Fruit fly (Drosophila melanogaster) whole organism, embryonic: ENCODE results near the gene sob.
A peak's percentile ranks its signal among the peaks of the same experiment; 100 is the strongest.

Source experiments
- Abd-B ChIP-seq: fragments of 200-800 bp; sonication (Bioruptor generic); optimal IDR thresholded peaks from 2 replicates; lab custom pipeline; 2018; ENCODE audit warnings: missing biosample characterization, mild to moderate bottlenecking, missing genetic modification characterization, moderate library complexity
- Antp ChIP-seq: fragments of 200-800 bp; sonication (Bioruptor generic); optimal IDR thresholded peaks from 3 replicates; lab custom pipeline; 2016; ENCODE audit warnings: missing biosample characterization, missing genetic modification characterization
- Asciz ChIP-seq: fragments of 200-800 bp; sonication (Bioruptor generic); optimal IDR thresholded peaks from 2 replicates; lab custom pipeline; 2017; ENCODE audit warnings: missing biosample characterization, mild to moderate bottlenecking, missing genetic modification characterization, missing genetic modification reagents
- Bdp1 ChIP-seq: fragments of 200-800 bp; sonication (Bioruptor generic); optimal IDR thresholded peaks from 3 replicates; lab custom pipeline; 2016; ENCODE audit warnings: missing biosample characterization, missing genetic modification characterization
- CG10267 ChIP-seq: fragments of 200-800 bp; sonication (Bioruptor generic); optimal IDR thresholded peaks from 2 replicates; lab custom pipeline; 2018; ENCODE audit warnings: missing biosample characterization, mild to moderate bottlenecking, missing genetic modification characterization, moderate library complexity
- CG10274 ChIP-seq: fragments of 200-800 bp; sonication (Bioruptor generic); optimal IDR thresholded peaks from 3 replicates; lab custom pipeline; 2017; ENCODE audit warnings: missing biosample characterization, mild to moderate bottlenecking, missing genetic modification characterization
- CG10959 ChIP-seq: fragments of 200-800 bp; sonication (Bioruptor generic); IDR thresholded peaks from 2 replicates; pipeline ENCODE4 v1.3.6; 2022; ENCODE audit warnings: missing biosample characterization, missing genetic modification characterization
- CG12219 ChIP-seq: fragments of 200-800 bp; sonication (Bioruptor generic); optimal IDR thresholded peaks from 3 replicates; lab custom pipeline; 2018; ENCODE audit warnings: missing biosample characterization, mild to moderate bottlenecking, missing genetic modification characterization
- CG12769 ChIP-seq: fragments of 200-800 bp; sonication (Bioruptor generic); optimal IDR thresholded peaks from 2 replicates; lab custom pipeline; 2019; ENCODE audit warnings: missing biosample characterization, mild to moderate bottlenecking, missing genetic modification characterization, moderate library complexity
- CG13894 ChIP-seq: fragments of 200-800 bp; sonication (Bioruptor generic); optimal IDR thresholded peaks from 3 replicates; lab custom pipeline; 2018; ENCODE audit warnings: missing biosample characterization, mild to moderate bottlenecking, missing genetic modification characterization, moderate library complexity
- CG15011 ChIP-seq: fragments of 200-800 bp; sonication (Bioruptor generic); optimal IDR thresholded peaks from 3 replicates; lab custom pipeline; 2018; ENCODE audit warnings: missing biosample characterization, mild to moderate bottlenecking, missing genetic modification characterization
- CG1529 ChIP-seq: fragments of 200-800 bp; sonication (Bioruptor generic); optimal IDR thresholded peaks from 3 replicates; lab custom pipeline; 2018; ENCODE audit warnings: missing biosample characterization, missing genetic modification characterization
- CG15601 ChIP-seq: fragments of 200-800 bp; sonication (Bioruptor generic); optimal IDR thresholded peaks from 3 replicates; lab custom pipeline; 2019; ENCODE audit warnings: missing biosample characterization, mild to moderate bottlenecking, missing genetic modification characterization, moderate library complexity
- CG1603 ChIP-seq: fragments of 200-800 bp; sonication (Bioruptor generic); optimal IDR thresholded peaks from 2 replicates; lab custom pipeline; 2019; ENCODE audit warnings: missing biosample characterization, mild to moderate bottlenecking, missing genetic modification characterization, moderate library complexity
- CG16779 ChIP-seq: fragments of 200-800 bp; sonication (Bioruptor generic); IDR thresholded peaks from 2 replicates; pipeline ENCODE4 v1.3.6; 2022; ENCODE audit warnings: missing biosample characterization, missing genetic modification characterization
- CG16863 ChIP-seq: fragments of 200-800 bp; sonication (Bioruptor generic); optimal IDR thresholded peaks from 3 replicates; lab custom pipeline; 2016; ENCODE audit warnings: missing biosample characterization, missing genetic modification characterization
- CG18599 ChIP-seq: fragments of 200-800 bp; sonication (Bioruptor generic); optimal IDR thresholded peaks from 3 replicates; lab custom pipeline; 2017; ENCODE audit warnings: missing biosample characterization, missing genetic modification characterization, mild to moderate bottlenecking, moderate library complexity, missing genetic modification reagents
- CG18619 ChIP-seq: fragments of 200-800 bp; sonication (Bioruptor generic); optimal IDR thresholded peaks from 3 replicates; lab custom pipeline; 2017; ENCODE audit warnings: missing biosample characterization, mild to moderate bottlenecking, missing genetic modification characterization
- CG4404 ChIP-seq: fragments of 200-800 bp; sonication (Bioruptor generic); IDR thresholded peaks from 2 replicates; pipeline ENCODE4 v1.3.6; 2022; ENCODE audit warnings: missing biosample characterization, missing genetic modification characterization
- CG4820 ChIP-seq: fragments of 200-800 bp; sonication (Bioruptor generic); optimal IDR thresholded peaks from 3 replicates; lab custom pipeline; 2016; ENCODE audit warnings: missing biosample characterization, missing genetic modification characterization
- CG5245 ChIP-seq: fragments of 200-800 bp; sonication (Bioruptor generic); optimal IDR thresholded peaks from 3 replicates; lab custom pipeline; 2016; ENCODE audit warnings: missing biosample characterization, missing genetic modification characterization
- CG6813 ChIP-seq: fragments of 200-800 bp; sonication (Bioruptor generic); optimal IDR thresholded peaks from 2 replicates; lab custom pipeline; 2017; ENCODE audit warnings: missing biosample characterization, missing genetic modification characterization, mild to moderate bottlenecking, moderate library complexity, missing genetic modification reagents
- CG7372 ChIP-seq: fragments of 200-800 bp; sonication (Bioruptor generic); IDR thresholded peaks from 2 replicates; pipeline ENCODE4 v1.3.6; 2022; ENCODE audit warnings: missing biosample characterization, missing genetic modification characterization
- CG7839 ChIP-seq: fragments of 200-800 bp; sonication (Bioruptor generic); optimal IDR thresholded peaks from 3 replicates; lab custom pipeline; 2018; ENCODE audit warnings: missing biosample characterization, mild to moderate bottlenecking, missing genetic modification characterization, moderate library complexity
- Doc3 ChIP-seq: fragments of 200-800 bp; sonication (Bioruptor generic); IDR thresholded peaks from 3 replicates; pipeline ENCODE4 v1.3.6; 2022; ENCODE audit warnings: missing biosample characterization, missing genetic modification characterization; ENCODE audit not compliant: partially characterized antibody
- Ets65A ChIP-seq: fragments of 200-800 bp; sonication (Bioruptor generic); peaks from one replicate; lab custom pipeline; 2016; ENCODE audit warnings: missing biosample characterization, missing genetic modification characterization
- Ets97D ChIP-seq: fragments of 200-800 bp; sonication (Bioruptor generic); optimal IDR thresholded peaks from 3 replicates; lab custom pipeline; 2016; ENCODE audit warnings: missing biosample characterization, missing genetic modification characterization
- Gsc ChIP-seq: fragments of 200-800 bp; sonication (Bioruptor generic); IDR thresholded peaks from 2 replicates; pipeline ENCODE4 v1.3.6; 2022; ENCODE audit warnings: missing biosample characterization, missing genetic modification characterization
- MBD-R2 ChIP-seq: fragments of 200-800 bp; sonication (Bioruptor generic); IDR thresholded peaks from 2 replicates; pipeline ENCODE4 v1.3.6; 2022; ENCODE audit warnings: missing biosample characterization, missing genetic modification characterization
- NC2β ChIP-seq: fragments of 200-800 bp; sonication (Bioruptor generic); optimal IDR thresholded peaks from 2 replicates; lab custom pipeline; 2016; ENCODE audit warnings: missing biosample characterization, missing genetic modification characterization
- Oli ChIP-seq: fragments of 200-800 bp; sonication (Bioruptor generic); optimal IDR thresholded peaks from 2 replicates; lab custom pipeline; 2018; ENCODE audit warnings: missing biosample characterization, mild to moderate bottlenecking, missing genetic modification characterization, moderate library complexity
- Taf1 ChIP-seq: fragments of 200-800 bp; sonication (Bioruptor generic); IDR thresholded peaks from 2 replicates; pipeline ENCODE4 v1.3.6; 2022; ENCODE audit warnings: missing biosample characterization, missing genetic modification characterization
- Xrp1 ChIP-seq: fragments of 200-800 bp; sonication (Bioruptor generic); IDR thresholded peaks from 2 replicates; pipeline ENCODE4 v1.3.6; 2022; ENCODE audit warnings: missing biosample characterization, missing genetic modification characterization
- ab ChIP-seq: fragments of 200-800 bp; sonication (Bioruptor generic); optimal IDR thresholded peaks from 2 replicates; lab custom pipeline; 2016; ENCODE audit warnings: missing biosample characterization, missing genetic modification characterization
- bowl ChIP-seq: fragments of 200-800 bp; sonication (Bioruptor generic); IDR thresholded peaks from 2 replicates; pipeline ENCODE4 v1.3.6; 2022; ENCODE audit warnings: missing biosample characterization, missing genetic modification characterization
- bsh ChIP-seq, 2 experiments: fragments of 200-800 bp; sonication (Bioruptor generic); optimal IDR thresholded peaks; 2 replicates each; lab custom pipeline; 2017 to 2018; ENCODE audit warnings: mild to moderate bottlenecking in 2 of 2, missing biosample characterization in 2 of 2, missing genetic modification characterization in 2 of 2, moderate library complexity in 1 of 2
- chn ChIP-seq: fragments of 200-800 bp; sonication (Bioruptor generic); optimal IDR thresholded peaks from 2 replicates; lab custom pipeline; 2016; ENCODE audit warnings: missing biosample characterization, missing genetic modification characterization
- ci ChIP-seq: fragments of 200-800 bp; sonication (Bioruptor generic); IDR thresholded peaks from 3 replicates; pipeline ENCODE4 v1.3.6; 2022; ENCODE audit warnings: missing biosample characterization, missing genetic modification characterization
- croc ChIP-seq: fragments of 200-800 bp; sonication (Bioruptor generic); conservative IDR thresholded peaks from 3 replicates; pipeline ENCODE4 v1.3.6; 2022; ENCODE audit warnings: missing biosample characterization, missing genetic modification characterization
- crol ChIP-seq: fragments of 200-800 bp; sonication (Bioruptor generic); IDR thresholded peaks from 2 replicates; pipeline ENCODE4 v1.3.6; 2022; ENCODE audit warnings: missing biosample characterization, missing genetic modification characterization
- dmrt99B ChIP-seq: fragments of 200-800 bp; sonication (Bioruptor generic); optimal IDR thresholded peaks from 2 replicates; lab custom pipeline; 2018; ENCODE audit warnings: missing biosample characterization, mild to moderate bottlenecking, missing genetic modification characterization, moderate library complexity
- jing ChIP-seq: fragments of 200-800 bp; sonication (Bioruptor generic); optimal IDR thresholded peaks from 2 replicates; lab custom pipeline; 2018; ENCODE audit warnings: missing biosample characterization, mild to moderate bottlenecking, missing genetic modification characterization
- lmd ChIP-seq: fragments of 200-800 bp; sonication (Bioruptor generic); IDR thresholded peaks from 2 replicates; pipeline ENCODE4 v1.3.6; 2022; ENCODE audit warnings: missing biosample characterization, missing genetic modification characterization
- lov ChIP-seq, 2 experiments: fragments of 200-800 bp in 1 of 2; fragments of >200 bp in 1 of 2; sonication (Bioruptor generic) in 1 of 2; IDR thresholded peaks in 1 of 2; optimal IDR thresholded peaks in 1 of 2; 2 replicates in 1 of 2; 3 replicates in 1 of 2; pipeline versions ENCODE4 v1.3.6 to Lab custom; 2017 to 2022; ENCODE audit warnings: missing biosample characterization in 1 of 2, missing genetic modification characterization in 1 of 2
- nom ChIP-seq: fragments of 200-800 bp; sonication (Bioruptor generic); optimal IDR thresholded peaks from 2 replicates; lab custom pipeline; 2017; ENCODE audit warnings: missing biosample characterization, missing genetic modification characterization, mild to moderate bottlenecking, moderate library complexity, missing genetic modification reagents
- ro ChIP-seq: fragments of 200-800 bp; sonication (Bioruptor generic); IDR thresholded peaks from 2 replicates; pipeline ENCODE4 v1.3.6; 2022; ENCODE audit warnings: missing biosample characterization, missing genetic modification characterization
- sisA ChIP-seq: fragments of 200-800 bp; sonication (Bioruptor generic); IDR thresholded peaks from 2 replicates; pipeline ENCODE4 v1.3.6; 2022; ENCODE audit warnings: missing biosample characterization, missing genetic modification characterization
- slbo ChIP-seq: fragments of 200-800 bp; sonication (Bioruptor generic); IDR thresholded peaks from 2 replicates; pipeline ENCODE4 v1.3.6; 2022; ENCODE audit warnings: missing biosample characterization, missing genetic modification characterization
- sug ChIP-seq: fragments of 200-800 bp; optimal IDR thresholded peaks from 2 replicates; lab custom pipeline; 2019; ENCODE audit warnings: missing biosample characterization, mild to moderate bottlenecking, missing genetic modification characterization, moderate library complexity
- trem ChIP-seq: fragments of 200-800 bp; optimal IDR thresholded peaks from 3 replicates; lab custom pipeline; 2019; ENCODE audit warnings: missing biosample characterization, mild to moderate bottlenecking, missing genetic modification characterization, moderate library complexity
- zfh1 ChIP-seq: fragments of 200-800 bp; sonication (Bioruptor generic); IDR thresholded peaks from 3 replicates; pipeline ENCODE4 v1.3.6; 2022; ENCODE audit warnings: missing biosample characterization, missing genetic modification characterization

sob gene

DNA sequence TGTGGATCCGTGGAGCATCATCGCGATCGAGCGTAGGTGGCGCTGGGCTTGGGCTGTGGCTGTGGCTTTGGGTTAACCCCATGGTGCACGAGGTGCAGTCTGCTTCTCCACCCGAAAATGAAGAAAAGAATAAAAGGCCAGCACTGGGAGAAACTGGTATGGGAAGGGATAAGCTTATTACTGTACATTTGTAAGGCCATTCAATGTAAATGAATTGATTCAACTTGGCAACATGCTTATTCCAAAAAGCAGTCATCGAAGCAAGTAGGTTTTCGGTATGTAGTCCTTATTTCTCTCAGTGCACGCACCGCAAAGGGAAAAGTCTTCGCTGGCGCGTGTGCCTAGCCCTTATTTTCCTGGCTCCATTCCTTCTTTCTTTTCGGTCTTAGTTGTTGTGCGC lies 14.0 kb downstream of the sob start (continued):
- peak; percentile 25 for TF ChIP-seq Oli
- no peak for TF ChIP-seq CG15011
- peak; percentile 37; the same call in 1 of the 2 replicates for TF ChIP-seq lmd
- TF ChIP-seq lov (optimal IDR thresholded peaks at IDR 0.05; lab: Kevin White, UChicago), result no peak
- TF ChIP-seq lov (GFP tag; IDR thresholded peaks at IDR 0.05; lab: Robert Waterston, UW), result peak; percentile 69; the same call in 1 of the 3 replicates
- TF ChIP-seq CG18599 (GFP tag; lab: Kevin White, UChicago), result no peak
- TF ChIP-seq CG5245, result peak; percentile 34
- TF ChIP-seq CG10267, result peak; percentile 51
- TF ChIP-seq nom (GFP tag; lab: Kevin White, UChicago), result peak; percentile 4
- no peak for TF ChIP-seq CG12769 (tag; lab: Kevin White, UChicago)
- TF ChIP-seq CG6813 (GFP tag; lab: Kevin White, UChicago), result no peak
- TF ChIP-seq croc, result peak; percentile 67
- TF ChIP-seq Antp (GFP tag; lab: Kevin White, UChicago), result peak; percentile 44
- TF ChIP-seq sug, result no peak
- peak; percentile 36 for TF ChIP-seq CG12219 (GFP tag; lab: Kevin White, UChicago)
- peak; percentile 22 for TF ChIP-seq Bdp1
- TF ChIP-seq CG4404 (GFP tag; lab: Robert Waterston, UW), result peak; percentile 47; the same call in 1 of the 2 replicates
- TF ChIP-seq CG18619 (GFP tag; lab: Kevin White, UChicago), result no peak
- TF ChIP-seq CG4820 (GFP tag; lab: Kevin White, UChicago), result peak; percentile 41
- peak; percentile 81 for TF ChIP-seq zfh1 (GFP tag; lab: Robert Waterston, UW)
- TF ChIP-seq Xrp1, result peak; percentile 71
- no peak for TF ChIP-seq Asciz (GFP tag; lab: Kevin White, UChicago)
- TF ChIP-seq Taf1 (GFP tag; lab: Robert Waterston, UW), result no peak
- no peak for TF ChIP-seq CG10274 (GFP tag; lab: Kevin White, UChicago)
- peak; percentile 30 for TF ChIP-seq dmrt99B
- peak; percentile 17 for TF ChIP-seq CG16863 (GFP tag; lab: Kevin White, UChicago)
- no peak for TF ChIP-seq crol (GFP tag; lab: Robert Waterston, UW)
- peak; percentile 30 for TF ChIP-seq jing
- no peak for TF ChIP-seq CG16779 (GFP tag; lab: Robert Waterston, UW)
- no peak for TF ChIP-seq slbo
- TF ChIP-seq Gsc (GFP tag; lab: Robert Waterston, UW), result 0 out of 2 replicates have a peak, but pooled peaks have one; percentile 14
- peak; percentile 12 for TF ChIP-seq chn (GFP tag; lab: Kevin White, UChicago)
- TF ChIP-seq CG1529 (GFP tag; lab: Kevin White, UChicago), result peak; percentile 35
- no peak for TF ChIP-seq Ets97D
- peak; percentile 52 for TF ChIP-seq CG15601 (tag; lab: Kevin White, UChicago)
- no peak for TF ChIP-seq Abd-B (GFP tag; lab: Kevin White, UChicago)
- TF ChIP-seq Doc3 (GFP tag; lab: Robert Waterston, UW), result no peak
- no peak for TF ChIP-seq CG7372 (GFP tag; lab: Robert Waterston, UW)
- TF ChIP-seq bowl (GFP tag; lab: Robert Waterston, UW), result no peak
- TF ChIP-seq ro (GFP tag; lab: Robert Waterston, UW), result no peak
- TF ChIP-seq CG1603 (tag; lab: Kevin White, UChicago), result peak; percentile 66
- TF ChIP-seq ab, result no peak
- peak; percentile 24 for TF ChIP-seq NC2β (GFP tag; lab: Kevin White, UChicago)
- TF ChIP-seq Ets65A (GFP tag; lab: Kevin White, UChicago), result peak; percentile 67
- no peak for TF ChIP-seq CG13894 (tag; lab: Kevin White, UChicago)
- no peak for TF ChIP-seq sisA (GFP tag; lab: Robert Waterston, UW)
- peak; percentile 43 for TF ChIP-seq trem (tag; lab: Kevin White, UChicago)
- TF ChIP-seq MBD-R2 (GFP tag; lab: Robert Waterston, UW), result no peak
- TF ChIP-seq CG10959 (GFP tag; lab: Robert Waterston, UW), result peak; percentile 54; the same call in 1 of the 2 replicates
- TF ChIP-seq bsh (GFP tag; optimal IDR thresholded peaks at IDR 0.05; lab: Kevin White, UChicago), result peak; percentile 48 to 72
- TF ChIP-seq ci (GFP tag; lab: Robert Waterston, UW), result no peak
- TF ChIP-seq CG7839, result peak; percentile 53
